Fruit fly (Drosophila melanogaster) whole organism, embryonic: ENCODE measurements around the gene CG2712.

Experiments used
- BEAF-32 ChIP-seq: fragments of 200-800 bp; sonication (Bioruptor generic); optimal IDR thresholded peaks from 3 replicates; lab custom pipeline; 2017; ENCODE audit warnings: missing biosample characterization, missing genetic modification characterization, mild to moderate bottlenecking, moderate library complexity, missing genetic modification reagents
- BtbVII ChIP-seq: fragments of 200-800 bp; sonication (Bioruptor generic); optimal IDR thresholded peaks from 3 replicates; lab custom pipeline; 2017; ENCODE audit warnings: missing biosample characterization, mild to moderate bottlenecking, missing genetic modification characterization
- CG10209 ChIP-seq: fragments of 200-800 bp; sonication (Bioruptor generic); optimal IDR thresholded peaks from 3 replicates; lab custom pipeline; 2017; ENCODE audit warnings: missing biosample characterization, mild to moderate bottlenecking, missing genetic modification characterization, missing genetic modification reagents
- CG10267 ChIP-seq: fragments of 200-800 bp; sonication (Bioruptor generic); optimal IDR thresholded peaks from 2 replicates; lab custom pipeline; 2018; ENCODE audit warnings: missing biosample characterization, mild to moderate bottlenecking, missing genetic modification characterization, moderate library complexity
- CG10321 ChIP-seq: fragments of 200-800 bp; sonication (Bioruptor generic); IDR thresholded peaks from 2 replicates; pipeline ENCODE4 v1.3.6; 2022; ENCODE audit warnings: missing biosample characterization, missing genetic modification characterization
- CG10654 ChIP-seq: fragments of 200-800 bp; sonication (Bioruptor generic); optimal IDR thresholded peaks from 2 replicates; lab custom pipeline; 2016; ENCODE audit warnings: missing biosample characterization, missing genetic modification characterization
- CG11398 ChIP-seq: fragments of 200-800 bp; sonication (Bioruptor generic); optimal IDR thresholded peaks from 2 replicates; lab custom pipeline; 2016; ENCODE audit warnings: missing biosample characterization, missing genetic modification characterization
- CG12071 ChIP-seq: fragments of 200-800 bp; sonication (Bioruptor generic); optimal IDR thresholded peaks from 3 replicates; lab custom pipeline; 2018; ENCODE audit warnings: missing biosample characterization, mild to moderate bottlenecking, missing genetic modification characterization
- CG12659 ChIP-seq: fragments of 200-800 bp; sonication (Bioruptor generic); optimal IDR thresholded peaks from 3 replicates; lab custom pipeline; 2017; ENCODE audit warnings: mild to moderate bottlenecking, missing biosample characterization, missing genetic modification reagents, missing genetic modification characterization
- CG14667 ChIP-seq: fragments of 200-800 bp; sonication (Bioruptor generic); IDR thresholded peaks from 2 replicates; pipeline ENCODE4 v1.3.6; 2022; ENCODE audit warnings: missing biosample characterization, missing genetic modification characterization
- CG16813 ChIP-seq: fragments of 200-800 bp; sonication (Bioruptor generic); IDR thresholded peaks from 3 replicates; pipeline ENCODE4 v1.3.6; 2022; ENCODE audit warnings: missing biosample characterization, missing genetic modification characterization; ENCODE audit not compliant: partially characterized antibody
- CG17186 ChIP-seq: fragments of 200-800 bp; sonication (Bioruptor generic); optimal IDR thresholded peaks from 3 replicates; lab custom pipeline; 2017; ENCODE audit warnings: missing biosample characterization, missing genetic modification reagents, missing genetic modification characterization
- CG2712 ChIP-seq: fragments of 200-800 bp; optimal IDR thresholded peaks from 3 replicates; lab custom pipeline; 2019; ENCODE audit warnings: missing biosample characterization, mild to moderate bottlenecking, missing genetic modification characterization, moderate library complexity
- CG31441 ChIP-seq: fragments of 200-800 bp; sonication (Bioruptor generic); IDR thresholded peaks from 2 replicates; pipeline ENCODE4 v1.3.6; 2022; ENCODE audit warnings: missing biosample characterization, missing genetic modification characterization
- CG32772 ChIP-seq: fragments of 200-800 bp; sonication (Bioruptor generic); IDR thresholded peaks from 2 replicates; pipeline ENCODE4 v1.3.6; 2022; ENCODE audit warnings: missing biosample characterization, missing genetic modification characterization
- CG3407 ChIP-seq: fragments of 200-800 bp; sonication (Bioruptor generic); optimal IDR thresholded peaks from 2 replicates; lab custom pipeline; 2018; ENCODE audit warnings: missing biosample characterization, mild to moderate bottlenecking, missing genetic modification characterization
- CG3838 ChIP-seq: fragments of 200-800 bp; sonication (Bioruptor generic); optimal IDR thresholded peaks from 3 replicates; lab custom pipeline; 2016; ENCODE audit warnings: missing biosample characterization, missing genetic modification characterization
- CG4360 ChIP-seq: fragments of 200-800 bp; sonication (Bioruptor generic); IDR thresholded peaks from 2 replicates; pipeline ENCODE4 v1.3.6; 2022; ENCODE audit warnings: missing biosample characterization, missing genetic modification characterization
- CG4820 ChIP-seq: fragments of 200-800 bp; sonication (Bioruptor generic); optimal IDR thresholded peaks from 3 replicates; lab custom pipeline; 2016; ENCODE audit warnings: missing biosample characterization, missing genetic modification characterization
- CG5953 ChIP-seq: fragments of 200-800 bp; sonication (Bioruptor generic); IDR thresholded peaks from 2 replicates; pipeline ENCODE4 v1.3.6; 2022; ENCODE audit warnings: missing biosample characterization, missing genetic modification characterization
- CG6175 ChIP-seq: fragments of 200-800 bp; sonication (Bioruptor generic); IDR thresholded peaks from 3 replicates; pipeline ENCODE4 v1.3.6; 2022; ENCODE audit warnings: missing biosample characterization, missing genetic modification characterization
- CG9797 ChIP-seq: fragments of 200-800 bp; sonication (Bioruptor generic); optimal IDR thresholded peaks from 3 replicates; lab custom pipeline; 2018; ENCODE audit warnings: missing biosample characterization, mild to moderate bottlenecking, missing genetic modification characterization
- CrebB ChIP-seq: fragments of 200-800 bp; sonication (Bioruptor generic); optimal IDR thresholded peaks from 3 replicates; lab custom pipeline; 2018; ENCODE audit warnings: missing biosample characterization, mild to moderate bottlenecking, missing genetic modification characterization
- Dref ChIP-seq: fragments of 200-800 bp; sonication (Bioruptor generic); IDR thresholded peaks from 2 replicates; pipeline ENCODE4 v1.3.6; 2022; ENCODE audit warnings: missing biosample characterization, missing genetic modification characterization
- Myb ChIP-seq: fragments of 200-800 bp; sonication (Bioruptor generic); optimal IDR thresholded peaks from 2 replicates; lab custom pipeline; 2016; ENCODE audit warnings: missing biosample characterization, missing genetic modification characterization
- NK7.1 ChIP-seq: fragments of 200-800 bp; sonication (Bioruptor generic); optimal IDR thresholded peaks from 3 replicates; lab custom pipeline; 2016; ENCODE audit warnings: missing biosample characterization, missing genetic modification characterization
- Optix ChIP-seq: fragments of 200-800 bp; sonication (Bioruptor generic); IDR thresholded peaks from 3 replicates; pipeline ENCODE4 v1.3.6; 2022; ENCODE audit warnings: missing biosample characterization, missing genetic modification characterization
- Rfx ChIP-seq: fragments of 200-800 bp; sonication (Bioruptor generic); IDR thresholded peaks from 2 replicates; pipeline ENCODE4 v1.3.6; 2022; ENCODE audit warnings: missing biosample characterization, missing genetic modification characterization
- Side ChIP-seq: fragments of 200-800 bp; sonication (Bioruptor generic); optimal IDR thresholded peaks from 2 replicates; lab custom pipeline; 2016; ENCODE audit warnings: missing biosample characterization, missing genetic modification characterization
- Spps ChIP-seq: fragments of 200-800 bp; sonication (Bioruptor generic); optimal IDR thresholded peaks from 2 replicates; lab custom pipeline; 2018; ENCODE audit warnings: missing biosample characterization, mild to moderate bottlenecking, missing genetic modification characterization
- Sry-β ChIP-seq: fragments of 200-800 bp; sonication (Bioruptor generic); optimal IDR thresholded peaks from 2 replicates; lab custom pipeline; 2018; ENCODE audit warnings: missing biosample characterization, mild to moderate bottlenecking, missing genetic modification characterization, moderate library complexity
- ase ChIP-seq: fragments of 200-800 bp; sonication (Bioruptor generic); IDR thresholded peaks from 3 replicates; pipeline ENCODE4 v1.3.6; 2022; ENCODE audit warnings: missing biosample characterization, missing genetic modification characterization
- br ChIP-seq: fragments of >200 bp; optimal IDR thresholded peaks from 2 replicates; lab custom pipeline; 2017
- cad ChIP-seq: fragments of >200 bp; optimal IDR thresholded peaks from 2 replicates; lab custom pipeline; 2017; ENCODE audit warnings: missing biosample characterization, missing genetic modification characterization
- crp ChIP-seq, 2 experiments: fragments of 200-800 bp; sonication (Bioruptor generic); optimal IDR thresholded peaks; 2 replicates in 1 of 2; 3 replicates in 1 of 2; lab custom pipeline; 2017; ENCODE audit warnings: missing biosample characterization in 2 of 2, missing genetic modification characterization in 2 of 2, mild to moderate bottlenecking in 1 of 2, moderate library complexity in 1 of 2
- dysf ChIP-seq: fragments of 200-800 bp; sonication (Bioruptor generic); IDR thresholded peaks from 3 replicates; pipeline ENCODE4 v1.3.6; 2022; ENCODE audit warnings: missing biosample characterization, missing genetic modification characterization
- gem ChIP-seq: fragments of 200-800 bp; sonication (Bioruptor generic); optimal IDR thresholded peaks from 2 replicates; lab custom pipeline; 2019; ENCODE audit warnings: missing biosample characterization, mild to moderate bottlenecking, missing genetic modification characterization, moderate library complexity
- grau ChIP-seq: fragments of 200-800 bp; optimal IDR thresholded peaks from 3 replicates; lab custom pipeline; 2019; ENCODE audit warnings: missing biosample characterization, mild to moderate bottlenecking, missing genetic modification characterization, moderate library complexity
- hbn ChIP-seq: fragments of 200-800 bp; sonication (Bioruptor generic); IDR thresholded peaks from 2 replicates; pipeline ENCODE4 v1.3.6; 2022; ENCODE audit warnings: missing biosample characterization, missing genetic modification characterization; ENCODE audit not compliant: partially characterized antibody
- ken ChIP-seq: fragments of 200-800 bp; sonication (Bioruptor generic); IDR thresholded peaks from 3 replicates; pipeline ENCODE4 v1.3.6; 2022; ENCODE audit warnings: missing biosample characterization, missing genetic modification characterization
- nom ChIP-seq: fragments of 200-800 bp; sonication (Bioruptor generic); optimal IDR thresholded peaks from 2 replicates; lab custom pipeline; 2017; ENCODE audit warnings: missing biosample characterization, missing genetic modification characterization, mild to moderate bottlenecking, moderate library complexity, missing genetic modification reagents
- oc ChIP-seq: fragments of 200-800 bp; sonication (Bioruptor generic); optimal IDR thresholded peaks from 2 replicates; lab custom pipeline; 2018; ENCODE audit warnings: missing biosample characterization, mild to moderate bottlenecking, missing genetic modification characterization, moderate library complexity
- row ChIP-seq: fragments of 200-800 bp; sonication (Bioruptor generic); IDR thresholded peaks from 3 replicates; pipeline ENCODE4 v1.3.6; 2022; ENCODE audit warnings: missing biosample characterization, missing genetic modification characterization
- slp2 ChIP-seq: fragments of 200-800 bp; sonication (Bioruptor generic); optimal IDR thresholded peaks from 2 replicates; lab custom pipeline; 2016; ENCODE audit warnings: missing biosample characterization, missing genetic modification characterization
- sug ChIP-seq: fragments of 200-800 bp; optimal IDR thresholded peaks from 2 replicates; lab custom pipeline; 2019; ENCODE audit warnings: missing biosample characterization, mild to moderate bottlenecking, missing genetic modification characterization, moderate library complexity
- tna ChIP-seq: fragments of 200-800 bp; sonication (Bioruptor generic); IDR thresholded peaks from 2 replicates; pipeline ENCODE4 v1.3.6; 2022; ENCODE audit warnings: missing biosample characterization, missing genetic modification characterization; ENCODE audit not compliant: partially characterized antibody
- trem ChIP-seq: fragments of 200-800 bp; optimal IDR thresholded peaks from 3 replicates; lab custom pipeline; 2019; ENCODE audit warnings: missing biosample characterization, mild to moderate bottlenecking, missing genetic modification characterization, moderate library complexity
- twi ChIP-seq: fragments of 200-800 bp; optimal IDR thresholded peaks from 2 replicates; lab custom pipeline; 2019; ENCODE audit warnings: missing biosample characterization, mild to moderate bottlenecking, missing genetic modification characterization, moderate library complexity
- unc-4 ChIP-seq: fragments of 200-800 bp; sonication (Bioruptor generic); IDR thresholded peaks from 2 replicates; pipeline ENCODE4 v1.3.6; 2022; ENCODE audit warnings: missing biosample characterization, missing genetic modification characterization; ENCODE audit not compliant: partially characterized antibody
- vvl ChIP-seq: fragments of 200-800 bp; sonication (Bioruptor generic); IDR thresholded peaks from 2 replicates; pipeline ENCODE4 v1.3.6; 2022; ENCODE audit warnings: missing biosample characterization, missing genetic modification characterization

Gene CG2712

DNA sequence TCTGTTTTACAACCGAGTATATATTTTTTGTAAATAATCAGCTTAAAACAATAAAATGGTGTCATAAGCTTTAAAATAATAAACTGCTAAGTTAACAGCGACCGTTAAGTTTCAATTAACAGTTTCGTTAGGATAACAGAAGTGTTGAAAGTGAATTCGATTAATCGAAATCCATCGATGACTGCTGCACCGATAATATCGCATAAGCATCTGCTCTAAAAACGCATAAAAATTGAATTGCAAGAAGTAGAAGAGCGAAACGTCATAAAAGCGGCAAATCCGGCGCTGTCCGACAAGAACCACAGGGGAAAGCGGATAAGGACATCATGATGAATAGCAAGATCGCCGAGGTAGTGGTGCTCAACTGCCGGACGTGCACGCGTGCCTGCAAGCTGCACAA lies 4.8 kb upstream of the CG2712 start, which contains the start of gene dwg (continued):
- TF ChIP-seq CG10321 (GFP tag; lab: Robert Waterston, UW) = no peak
- peak; percentile 72 for TF ChIP-seq CG16813 (GFP tag; lab: Robert Waterston, UW)
- TF ChIP-seq, all 482 proteins: peak for 53

DNA sequence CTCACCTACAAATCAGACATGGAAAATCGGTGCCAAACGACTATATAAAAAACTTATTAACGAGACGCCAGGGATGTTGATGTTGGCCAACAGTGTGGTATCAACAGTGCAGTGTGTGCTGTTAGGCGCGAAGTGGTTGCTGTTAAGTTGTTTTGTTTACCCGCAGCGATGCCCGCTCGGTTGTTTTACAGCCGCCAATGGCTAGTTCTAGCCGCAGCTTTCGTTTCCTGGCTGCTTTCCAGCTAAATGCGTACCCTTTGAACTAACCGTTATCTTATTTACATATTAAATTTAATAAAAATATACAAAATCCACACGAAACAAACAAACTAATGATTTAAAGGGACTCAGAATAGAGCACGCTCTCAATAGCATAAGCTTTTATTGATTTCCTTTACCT lies 6.4 kb downstream of the CG2712 start, which contains the start of gene crm:
Gene crm, minus strand, starts transcription at position 111 of the 400 bp plus-strand sequence.
- TF ChIP-seq nom = no peak
- TF ChIP-seq grau (tag; lab: Kevin White, UChicago) = peak; percentile 5
- no peak for TF ChIP-seq CG4360 (GFP tag; lab: Robert Waterston, UW)
- TF ChIP-seq Side (GFP tag; lab: Kevin White, UChicago) = no peak
- TF ChIP-seq Optix = no peak
- no peak for TF ChIP-seq CG3838 (GFP tag; lab: Kevin White, UChicago)
- no peak for TF ChIP-seq dysf
- TF ChIP-seq Sry-β = peak; percentile 98
- no peak for TF ChIP-seq CG4820 (GFP tag; lab: Kevin White, UChicago)
- TF ChIP-seq sug (tag; lab: Kevin White, UChicago) = peak; percentile 14
- TF ChIP-seq crp (GFP tag; optimal IDR thresholded peaks at IDR 0.05; lab: Kevin White, UChicago) = peak in 1 of 2 experiments; percentile 45
- TF ChIP-seq CG11398 (GFP tag; lab: Kevin White, UChicago) = no peak
- no peak for TF ChIP-seq BtbVII (GFP tag; lab: Kevin White, UChicago)
- TF ChIP-seq CG10654 (GFP tag; lab: Kevin White, UChicago) = no peak
- TF ChIP-seq br (lab: Kevin White, UChicago) = no peak
- no peak for TF ChIP-seq gem (tag; lab: Kevin White, UChicago)
- no peak for TF ChIP-seq Dref (GFP tag; lab: Robert Waterston, UW)
- TF ChIP-seq NK7.1 (GFP tag; lab: Kevin White, UChicago) = no peak
- TF ChIP-seq BEAF-32 = peak; percentile 20
- no peak for TF ChIP-seq Spps (tag; lab: Kevin White, UChicago)
- no peak for TF ChIP-seq CG3407 (GFP tag; lab: Kevin White, UChicago)
- TF ChIP-seq Myb (GFP tag; lab: Kevin White, UChicago) = peak; percentile 45
- TF ChIP-seq slp2 (GFP tag; lab: Kevin White, UChicago) = no peak
- no peak for TF ChIP-seq CG10209 (GFP tag; lab: Kevin White, UChicago)
- peak; percentile 33 for TF ChIP-seq CG12659 (GFP tag; lab: Kevin White, UChicago)
- peak; percentile 34; the same call in 1 of the 2 replicates for TF ChIP-seq unc-4 (GFP tag; lab: Robert Waterston, UW)
- TF ChIP-seq CG6175 = no peak
- TF ChIP-seq CG32772 (GFP tag; lab: Robert Waterston, UW) = no peak
- TF ChIP-seq CrebB (tag; lab: Kevin White, UChicago) = no peak
- no peak for TF ChIP-seq CG31441 (GFP tag; lab: Robert Waterston, UW)
- TF ChIP-seq hbn (GFP tag; lab: Robert Waterston, UW) = 0 out of 2 replicates have a peak, but pooled peaks have one; percentile 13
- no peak for TF ChIP-seq cad (GFP tag; lab: Kevin White, UChicago)
- TF ChIP-seq CG5953 (GFP tag; lab: Robert Waterston, UW) = no peak
- TF ChIP-seq oc = no peak
- TF ChIP-seq Rfx = 0 out of 2 replicates have a peak, but pooled peaks have one; percentile 34
- TF ChIP-seq CG17186 (GFP tag; lab: Kevin White, UChicago) = peak; percentile 99
- no peak for TF ChIP-seq CG14667
- no peak for TF ChIP-seq ase (GFP tag; lab: Robert Waterston, UW)
- TF ChIP-seq CG9797 (GFP tag; lab: Kevin White, UChicago) = peak; percentile 24
- TF ChIP-seq CG2712 (tag; lab: Kevin White, UChicago) = peak; percentile 56
- no peak for TF ChIP-seq ken (GFP tag; lab: Robert Waterston, UW)
- TF ChIP-seq CG12071 = no peak
- peak; percentile 30 for TF ChIP-seq trem
- TF ChIP-seq CG10267 (tag; lab: Kevin White, UChicago) = peak; percentile 0
- peak; percentile 85 for TF ChIP-seq row
- TF ChIP-seq twi = no peak
- peak; percentile 65 for TF ChIP-seq vvl (GFP tag; lab: Robert Waterston, UW)
- TF ChIP-seq tna (GFP tag; lab: Robert Waterston, UW) = no peak
